Worm (Caenorhabditis elegans): ENCODE results near the gene C28G1.2.

DNA sequence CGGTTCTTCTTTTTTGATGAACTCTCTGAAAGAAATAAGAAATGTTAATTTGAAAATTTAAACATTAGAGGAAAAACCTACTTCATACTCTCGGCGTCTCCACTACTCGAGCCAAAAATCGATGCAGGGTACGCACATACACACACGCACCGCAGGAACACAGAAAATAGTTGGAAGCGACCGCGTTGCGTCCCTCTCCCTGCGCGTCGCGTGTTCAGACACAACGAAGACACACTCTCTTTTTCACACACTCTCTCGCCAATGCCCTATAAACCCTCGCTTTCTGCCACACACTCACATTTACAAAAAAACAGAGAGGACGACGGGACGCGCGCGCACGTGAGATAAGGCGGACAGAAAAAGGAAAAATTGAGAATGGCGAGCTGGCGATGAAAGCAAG is 24.9 kb upstream of the C28G1.2 start, which contains the start of gene R04E5.9:
- no peak for TF ChIP-seq nhr-76 (tag; optimal IDR thresholded peaks at IDR 0.05)
- TF ChIP-seq jun-1 (tag; optimal IDR thresholded peaks at IDR 0.05), result peak; percentile 82
- TF ChIP-seq fos-1 (tag; optimal IDR thresholded peaks at IDR 0.05), result peak; percentile 13
- TF ChIP-seq nhr-28 (tag; optimal IDR thresholded peaks at IDR 0.05), result no peak
- TF ChIP-seq egl-27 (tag; optimal IDR thresholded peaks at IDR 0.05), result no peak
- peak; percentile 69 for TF ChIP-seq pqm-1 (tag; optimal IDR thresholded peaks at IDR 0.05)
- TF ChIP-seq elt-3 (tag; optimal IDR thresholded peaks at IDR 0.05), result no peak
- TF ChIP-seq skn-1 (tag; optimal IDR thresholded peaks at IDR 0.05), result peak; percentile 78
